Fruit fly (Drosophila melanogaster) whole organism, embryonic: Measurements from ENCODE around the gene nudC.

Experiments used
- CG14441 ChIP-seq: fragments of 200-800 bp; sonication (Bioruptor generic); IDR thresholded peaks from 2 replicates; pipeline ENCODE4 v1.3.6; 2022; ENCODE audit warnings: missing biosample characterization, missing genetic modification characterization
- CG8089 ChIP-seq: fragments of 200-800 bp; sonication (Bioruptor generic); optimal IDR thresholded peaks from 3 replicates; lab custom pipeline; 2016; ENCODE audit warnings: missing biosample characterization, missing genetic modification characterization
- CG9437 ChIP-seq: fragments of 200-800 bp; sonication (Bioruptor generic); optimal IDR thresholded peaks from 2 replicates; lab custom pipeline; 2018; ENCODE audit warnings: missing biosample characterization, mild to moderate bottlenecking, missing genetic modification characterization
- HLH3B ChIP-seq: fragments of 200-800 bp; sonication (Bioruptor generic); IDR thresholded peaks from 2 replicates; pipeline ENCODE4 v1.3.6; 2022; ENCODE audit warnings: missing biosample characterization, missing genetic modification characterization
- HmgD ChIP-seq: fragments of 200-800 bp; sonication (Bioruptor generic); optimal IDR thresholded peaks from 3 replicates; lab custom pipeline; 2016; ENCODE audit warnings: missing biosample characterization, missing genetic modification characterization
- Oaz ChIP-seq: fragments of 200-800 bp; sonication (Bioruptor generic); IDR thresholded peaks from 2 replicates; pipeline ENCODE4 v1.3.6; 2022; ENCODE audit warnings: missing biosample characterization, missing genetic modification characterization
- az2 ChIP-seq: fragments of 200-800 bp; sonication (Bioruptor generic); optimal IDR thresholded peaks from 3 replicates; lab custom pipeline; 2016; ENCODE audit warnings: missing biosample characterization, missing genetic modification characterization
- hbn ChIP-seq: fragments of 200-800 bp; sonication (Bioruptor generic); IDR thresholded peaks from 2 replicates; pipeline ENCODE4 v1.3.6; 2022; ENCODE audit warnings: missing biosample characterization, missing genetic modification characterization; ENCODE audit not compliant: partially characterized antibody
- sug ChIP-seq: fragments of 200-800 bp; optimal IDR thresholded peaks from 2 replicates; lab custom pipeline; 2019; ENCODE audit warnings: missing biosample characterization, mild to moderate bottlenecking, missing genetic modification characterization, moderate library complexity
- tap ChIP-seq: fragments of 200-800 bp; optimal IDR thresholded peaks from 3 replicates; lab custom pipeline; 2019; ENCODE audit warnings: missing biosample characterization, mild to moderate bottlenecking, missing genetic modification characterization, moderate library complexity

dm6 chr3L:16840540-16840939 is 35.7 kb downstream of the nudC start:
- TF ChIP-seq Oaz (GFP tag; lab: Robert Waterston, UW) = peak; percentile 29; the same call in 1 of the 2 replicates
- TF ChIP-seq hbn = no peak
- TF ChIP-seq CG9437 (GFP tag; lab: Kevin White, UChicago) = peak; percentile 7
- no peak for TF ChIP-seq HmgD
- TF ChIP-seq sug (tag; lab: Kevin White, UChicago) = peak; percentile 17
- 0 out of 2 replicates have a peak, but pooled peaks have one; percentile 9 for TF ChIP-seq HLH3B (GFP tag; lab: Robert Waterston, UW)
- no peak for TF ChIP-seq CG8089
- TF ChIP-seq CG14441 (GFP tag; lab: Robert Waterston, UW) = 0 out of 2 replicates have a peak, but pooled peaks have one; percentile 41
- TF ChIP-seq tap (tag; lab: Kevin White, UChicago) = no peak
- no peak for TF ChIP-seq az2 (GFP tag; lab: Kevin White, UChicago)
